Fruit fly (Drosophila melanogaster): ENCODE data around the gene CG9098.

DNA sequence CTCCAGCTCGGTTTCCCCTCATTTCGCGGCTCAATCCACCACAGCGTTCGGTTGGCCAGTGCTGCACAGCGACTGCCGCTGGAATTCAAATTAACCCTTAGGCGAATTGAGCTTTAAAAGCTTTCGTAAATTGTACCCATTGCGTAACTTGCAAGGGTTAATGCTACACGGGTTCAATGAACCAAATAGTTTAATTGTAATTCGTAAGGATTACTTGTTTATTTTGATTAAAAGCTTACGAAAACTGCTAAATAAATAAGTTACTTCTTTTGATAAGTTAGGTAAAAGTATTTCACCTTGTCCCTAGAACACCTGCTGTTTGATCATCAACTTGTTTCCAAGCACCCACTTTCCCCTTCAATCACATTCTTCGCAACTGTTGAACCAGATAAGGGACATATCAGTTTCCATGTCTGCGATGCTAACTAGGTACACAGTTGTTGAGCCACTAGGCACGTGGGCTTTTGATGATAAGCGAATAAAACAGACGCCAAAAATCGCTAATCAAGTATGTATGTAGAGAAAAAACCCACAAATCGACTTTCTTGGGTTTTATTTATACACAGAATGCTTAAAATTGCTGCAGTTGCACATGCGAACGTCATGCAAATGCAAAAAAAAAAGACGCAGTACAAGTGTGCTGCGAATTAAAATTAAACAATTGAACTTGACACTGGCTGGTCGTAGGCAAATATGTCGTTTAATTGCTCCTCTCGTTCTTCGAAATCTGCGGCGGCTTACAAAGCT lies 34.0 kb upstream of the CG9098 start, which contains the start of gene Pfas:
- no peak for TF ChIP-seq usp (GFP tag; optimal IDR thresholded peaks at IDR 0.05)
- TF ChIP-seq Usf (GFP tag; optimal IDR thresholded peaks at IDR 0.05): no peak
- TF ChIP-seq stc (GFP tag; IDR thresholded peaks at IDR 0.05): no peak
- peak; percentile 95 for TF ChIP-seq Myb (GFP tag; optimal IDR thresholded peaks at IDR 0.05)
- peak; percentile 54 for TF ChIP-seq CG10959 (GFP tag; IDR thresholded peaks at IDR 0.05)
- TF ChIP-seq CG2202 (tag; optimal IDR thresholded peaks at IDR 0.05): no peak
- peak; percentile 34 for TF ChIP-seq jumu (GFP tag; optimal IDR thresholded peaks at IDR 0.05)
- TF ChIP-seq CG3847 (GFP tag; IDR thresholded peaks at IDR 0.05): peak; percentile 63
- peak; percentile 3 for TF ChIP-seq pnt (GFP tag; optimal IDR thresholded peaks at IDR 0.05)

All from whole organism, embryonic.